Worm (Caenorhabditis elegans) whole organism, L4/young adult: ENCODE results near the gene F44G3.7.

Experiments
- W03F9.2 ChIP-seq: fragments of 150-350 bp; optimal IDR thresholded peaks from 2 replicates; lab custom pipeline; 2014; ENCODE audit warnings: missing biosample characterization, missing genetic modification characterization
- dao-5 ChIP-seq: sonication (generic microtip); optimal IDR thresholded peaks from 2 replicates; lab custom pipeline; 2016; ENCODE audit warnings: missing genotype, missing genetic modification characterization, moderate library complexity, missing compliant biosample characterization
- him-1 ChIP-seq: sonication (generic microtip); optimal IDR thresholded peaks from 2 replicates; lab custom pipeline; 2016; ENCODE audit warnings: missing genotype, missing genetic modification reagents, missing genetic modification characterization, missing compliant biosample characterization

Gene F44G3.7

ce11 chrV:16158391-16158790 is 21.4 kb upstream of the F44G3.7 start, which contains the start of gene str-99:
TSS of gene str-99 (minus strand) at chrV:16158491.
- no peak for TF ChIP-seq W03F9.2 (tag; lab: Kevin White, UChicago)
- no peak for TF ChIP-seq him-1 (tag; lab: Kevin White, UChicago)
- TF ChIP-seq dao-5 (tag; lab: Kevin White, UChicago): no peak

DNA sequence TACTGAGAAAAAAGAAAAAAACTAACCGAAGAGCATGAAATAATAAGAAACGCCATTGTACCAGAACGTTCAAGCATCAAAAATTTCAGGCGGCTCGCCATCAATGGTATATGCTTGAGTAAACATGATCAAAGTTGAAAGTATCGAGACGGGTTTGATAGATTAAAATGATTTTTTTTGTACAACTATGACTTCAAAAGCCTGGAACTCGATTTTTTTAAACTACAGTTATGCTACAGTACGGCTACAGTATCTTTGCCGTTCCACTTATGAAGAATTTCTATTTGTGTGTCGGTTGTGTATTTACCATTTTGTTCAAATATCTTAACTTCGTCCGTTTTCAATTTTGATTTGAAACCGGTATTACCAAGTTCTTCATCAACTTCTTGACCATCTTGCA is 18.2 kb upstream of the F44G3.7 start, which contains the start of gene str-97:
TSS of gene str-97 (minus strand) at position 101 of the 400 bp plus-strand sequence.
- TF ChIP-seq him-1 (tag; lab: Kevin White, UChicago) (no peak), dao-5 (tag; lab: Kevin White, UChicago) (no peak), W03F9.2 (tag; lab: Kevin White, UChicago) (no peak)

DNA sequence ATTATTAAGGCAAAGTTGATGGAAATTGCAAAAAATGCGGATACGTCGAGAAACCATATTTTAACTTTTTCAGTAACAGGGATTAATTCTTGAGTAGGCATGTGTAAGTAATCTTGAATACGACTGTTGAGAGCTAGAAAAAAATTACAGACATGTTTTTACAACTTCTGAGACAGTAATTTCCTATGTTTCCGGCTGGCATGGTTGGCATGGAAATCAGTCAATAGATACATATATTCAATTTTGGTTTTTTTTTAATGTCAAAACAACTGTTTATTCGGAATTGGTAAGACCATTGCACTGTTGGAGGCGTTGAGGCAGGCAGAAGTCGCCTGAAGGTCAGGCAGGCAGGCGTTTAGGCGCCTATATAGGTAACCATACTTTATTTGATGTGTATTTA is 16.4 kb upstream of the F44G3.7 start, which contains the start of gene str-254:
TSS of gene str-254 (minus strand) at position 101 of the 400 bp plus-strand sequence.
- TF ChIP-seq him-1 (tag; lab: Kevin White, UChicago): no peak

DNA sequence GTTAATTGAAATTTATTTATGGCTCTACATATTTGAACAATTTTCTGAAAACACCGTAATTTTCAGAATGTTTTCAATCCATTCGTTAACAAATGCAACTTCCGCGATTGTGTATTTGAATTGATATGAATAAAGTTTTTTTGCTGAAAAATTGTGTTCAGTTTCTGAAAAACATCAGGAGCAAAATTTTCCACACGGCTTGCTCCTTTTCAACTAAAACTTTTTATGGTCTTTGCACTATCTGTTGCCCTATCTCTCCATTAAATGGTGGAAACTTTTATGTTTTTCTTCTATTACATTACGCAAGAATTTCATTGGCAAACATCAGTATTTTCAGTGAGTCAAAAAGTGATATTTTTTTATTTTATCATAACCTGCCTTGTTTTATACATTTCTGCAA is 11.9 kb upstream of the F44G3.7 start, which contains the start of gene F10A3.4:
TSS of gene F10A3.4 (plus strand) at position 301 of the 400 bp plus-strand sequence.
- no peak for TF ChIP-seq him-1 (tag; lab: Kevin White, UChicago)
- TF ChIP-seq W03F9.2 (tag; lab: Kevin White, UChicago): no peak
- TF ChIP-seq dao-5 (tag; lab: Kevin White, UChicago): no peak

- TF ChIP-seq dao-5 (tag; lab: Kevin White, UChicago) (no peak), W03F9.2 (tag; lab: Kevin White, UChicago) (no peak), him-1 (tag; lab: Kevin White, UChicago) (no peak)
These were observed 8.1 kb upstream of the F44G3.7 start for ce11 chrV:16145009-16145408.

- no peak for TF ChIP-seq dao-5 (tag; lab: Kevin White, UChicago)
- TF ChIP-seq him-1 (tag; lab: Kevin White, UChicago): no peak
- TF ChIP-seq W03F9.2 (tag; lab: Kevin White, UChicago): no peak
These were observed 6.2 kb upstream of the F44G3.7 start, which contains the start of gene fbxa-88 for ce11 chrV:16143066-16143581. TSS of gene fbxa-88 (minus strand) at chrV:16143116.

DNA sequence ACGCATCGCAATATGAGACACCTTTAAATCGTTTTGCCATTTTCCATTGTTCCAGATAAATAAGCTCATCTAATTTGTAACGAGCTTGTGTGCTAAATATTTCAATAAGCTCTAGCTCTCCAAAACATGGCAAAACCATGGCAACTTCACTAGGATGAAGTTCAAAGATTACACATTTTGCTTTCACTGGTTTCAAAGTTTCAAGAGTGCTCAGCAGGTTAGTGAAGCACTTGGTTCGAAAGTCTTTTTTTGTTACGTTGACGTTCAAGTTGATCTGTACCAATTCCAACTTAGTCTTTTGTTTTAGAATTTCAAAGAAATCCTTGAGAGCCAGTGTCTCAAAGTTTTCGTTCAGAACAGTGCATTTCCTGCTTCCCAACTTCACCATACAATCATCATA is 5.4 kb upstream of the F44G3.7 start, which contains the start of gene fbxa-18:
TSS of gene fbxa-18 (plus strand) at position 301 of the 400 bp plus-strand sequence.
- TF ChIP-seq W03F9.2 (tag; lab: Kevin White, UChicago) (no peak), dao-5 (tag; lab: Kevin White, UChicago) (no peak), him-1 (tag; lab: Kevin White, UChicago) (no peak)

DNA sequence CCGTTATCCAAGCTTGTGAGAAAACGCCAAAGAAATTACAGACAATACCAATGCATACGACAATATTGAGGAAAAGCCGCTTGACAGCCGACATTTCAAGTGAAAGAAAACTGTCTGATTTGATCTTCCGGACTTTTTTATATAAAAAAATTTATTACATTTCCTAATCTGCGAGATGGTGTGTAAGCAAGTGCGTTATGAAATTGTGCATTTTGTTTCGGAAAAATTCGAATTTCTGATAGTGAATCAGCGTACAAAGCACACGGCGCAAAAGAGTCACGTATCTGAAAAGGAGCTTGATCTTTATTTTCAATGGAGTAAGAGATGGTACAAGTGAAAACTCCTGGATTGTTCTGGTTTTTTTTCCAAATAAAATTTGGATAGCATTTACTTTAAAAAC is 4.1 kb upstream of the F44G3.7 start, which contains the start of gene clc-32:
TSS of gene clc-32 (minus strand) at position 101 of the 400 bp plus-strand sequence.
- TF ChIP-seq him-1 (tag; lab: Kevin White, UChicago): no peak
- TF ChIP-seq W03F9.2 (tag; lab: Kevin White, UChicago): no peak
- no peak for TF ChIP-seq dao-5 (tag; lab: Kevin White, UChicago)

- no peak for TF ChIP-seq him-1 (tag; lab: Kevin White, UChicago)
- no peak for TF ChIP-seq W03F9.2 (tag; lab: Kevin White, UChicago)
- no peak for TF ChIP-seq dao-5 (tag; lab: Kevin White, UChicago)
These were observed 2.6 kb upstream of the F44G3.7 start, which contains the start of gene clc-11 for ce11 chrV:16139529-16139928. TSS of gene clc-11 (minus strand) at chrV:16139629.

DNA sequence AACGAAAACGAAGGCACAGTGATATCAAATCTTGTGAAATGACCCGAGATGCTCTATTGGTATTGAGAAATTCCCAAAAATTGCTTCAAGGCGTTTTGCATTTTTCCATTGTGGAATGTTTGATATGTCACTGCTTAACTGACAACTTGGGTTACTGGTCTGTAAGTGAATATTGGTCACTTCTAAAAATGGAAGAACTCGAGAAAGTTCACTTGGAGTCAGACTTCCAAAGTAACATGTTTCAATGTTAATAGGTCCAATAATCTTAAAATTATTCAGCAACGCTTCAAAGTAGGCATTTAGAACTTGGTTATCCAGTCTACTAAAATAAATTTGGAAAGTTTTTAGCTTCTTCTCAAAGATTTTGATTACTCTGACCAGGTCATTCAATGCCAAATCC is 4.2 kb downstream of the F44G3.7 start, which contains the start of gene fbxa-144:
TSS of gene fbxa-144 (minus strand) at position 101 of the 400 bp plus-strand sequence.
- TF ChIP-seq him-1 (tag; lab: Kevin White, UChicago) (no peak), W03F9.2 (tag; lab: Kevin White, UChicago) (no peak), dao-5 (tag; lab: Kevin White, UChicago) (no peak)

DNA sequence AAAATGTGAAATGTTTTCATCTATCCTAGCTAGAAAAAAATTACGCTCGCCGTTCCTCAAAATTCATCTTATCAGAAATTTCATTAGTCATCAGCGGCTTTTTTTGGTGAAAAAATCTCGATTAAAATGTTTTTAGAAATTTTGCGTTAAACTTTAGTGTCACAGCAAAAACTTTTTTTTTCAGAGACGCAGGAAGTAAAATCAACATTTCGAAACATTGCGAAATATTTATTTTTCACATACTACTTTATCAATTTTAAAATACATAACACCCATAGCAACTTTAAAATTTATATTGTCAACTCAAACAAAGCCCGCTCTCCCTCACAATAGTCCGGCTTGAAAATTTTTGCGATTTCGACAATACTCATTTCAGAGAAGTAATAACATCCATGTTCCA is 4.7 kb downstream of the F44G3.7 start:
- no peak for TF ChIP-seq him-1 (tag; lab: Kevin White, UChicago)
- TF ChIP-seq W03F9.2 (tag; lab: Kevin White, UChicago): no peak
- no peak for TF ChIP-seq dao-5 (tag; lab: Kevin White, UChicago)

DNA sequence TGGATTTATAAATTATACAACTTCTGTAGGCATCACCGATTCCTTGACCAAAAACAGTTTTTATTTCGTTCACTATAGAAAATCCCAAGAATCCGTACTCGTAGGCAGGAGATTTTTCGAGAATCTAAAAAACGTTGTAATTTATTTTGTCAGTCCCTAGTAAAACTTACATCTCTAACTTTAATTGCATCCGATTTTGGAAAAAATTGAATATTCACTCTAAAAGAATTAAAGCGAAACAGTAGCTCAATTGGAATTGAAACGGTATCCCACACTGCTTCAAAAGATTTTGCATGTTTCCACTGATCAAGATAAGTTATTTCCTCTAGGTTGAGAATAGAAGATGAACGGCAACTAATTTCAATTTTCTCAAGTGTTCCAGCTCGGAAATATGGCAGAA is 5.7 kb downstream of the F44G3.7 start, which contains the start of gene fbxa-142:
TSS of gene fbxa-142 (minus strand) at position 101 of the 400 bp plus-strand sequence.
- TF ChIP-seq W03F9.2 (tag; lab: Kevin White, UChicago): no peak
- TF ChIP-seq dao-5 (tag; lab: Kevin White, UChicago): no peak
- TF ChIP-seq him-1 (tag; lab: Kevin White, UChicago): no peak

DNA sequence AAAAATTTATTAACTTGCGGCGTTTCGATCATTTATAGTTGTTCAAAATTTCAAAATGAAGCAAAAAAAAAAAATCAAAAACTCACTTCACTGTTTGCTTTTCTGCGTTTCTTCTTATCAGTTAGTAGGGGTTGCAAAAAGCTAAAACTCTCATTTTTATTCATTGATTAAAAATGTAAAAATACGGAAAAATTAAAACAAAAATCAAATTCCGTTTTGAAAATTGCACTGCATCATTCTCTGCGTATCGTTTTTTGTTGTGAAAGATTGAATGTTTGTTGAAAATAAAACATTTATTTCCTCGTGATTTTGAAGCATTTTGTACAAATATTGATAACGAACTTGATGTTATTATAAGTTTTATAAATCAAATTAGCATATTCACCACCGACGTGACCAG is 7.8 kb downstream of the F44G3.7 start:
- TF ChIP-seq W03F9.2 (tag; lab: Kevin White, UChicago) (no peak), him-1 (tag; lab: Kevin White, UChicago) (no peak), dao-5 (tag; lab: Kevin White, UChicago) (no peak)

- TF ChIP-seq dao-5 (tag; lab: Kevin White, UChicago) (no peak), him-1 (tag; lab: Kevin White, UChicago) (no peak), W03F9.2 (tag; lab: Kevin White, UChicago) (no peak)
These were observed 9.5 kb downstream of the F44G3.7 start, which contains the start of gene fbxa-143 for ce11 chrV:16127401-16127800. TSS of gene fbxa-143 (minus strand) at chrV:16127501.
